Fruit fly (Drosophila melanogaster) S2 (cell line): ENCODE results near the gene Sec5.

Source experiments
- CG8478 ChIP-seq: fragments of >200 bp; optimal IDR thresholded peaks from 2 replicates; lab custom pipeline; 2018
- CTCF ChIP-seq, 2 experiments: fragments of >200 bp; optimal IDR thresholded peaks; 2 replicates each; lab custom pipeline; 2018

dm6 chr2L:3479697-3480442 is 22.8 kb downstream of the Sec5 start:
- no peak for TF ChIP-seq CG8478 (lab: Kevin White, UChicago)
- no peak for TF ChIP-seq CTCF (optimal IDR thresholded peaks at IDR 0.05; lab: Kevin White, UChicago)
